Worm (Caenorhabditis elegans) whole organism, L4 larva: ENCODE data around the gene AH10.2.

Source experiments
- F10B5.3 ChIP-seq: sonication (generic microtip); optimal IDR thresholded peaks from 2 replicates; lab custom pipeline; 2016; ENCODE audit warnings: mild to moderate bottlenecking, missing genetic modification characterization, missing compliant biosample characterization
- F44E2.7 ChIP-seq: fragments of 200-800 bp; sonication (Bioruptor generic); IDR thresholded peaks from 2 replicates; pipeline ENCODE4 v2.1.2; 2022; ENCODE audit warnings: missing genetic modification characterization, missing compliant biosample characterization
- R02D3.7 ChIP-seq: fragments of 150-350 bp; sonication (generic microtip); optimal IDR thresholded peaks from 3 replicates; lab custom pipeline; 2014; ENCODE audit warnings: missing biosample characterization, missing genetic modification characterization
- T26A8.4 ChIP-seq: fragments of 200-800 bp; sonication (Bioruptor generic); IDR thresholded peaks from 2 replicates; pipeline ENCODE4 v1.3.6; 2022; ENCODE audit warnings: missing genetic modification characterization, missing compliant biosample characterization
- Y5F2A.4 ChIP-seq: fragments of 200-800 bp; sonication (Bioruptor generic); optimal IDR thresholded peaks from 2 replicates; lab custom pipeline; 2018; ENCODE audit warnings: mild to moderate bottlenecking, missing genetic modification characterization, missing compliant biosample characterization
- Y75B8A.6 ChIP-seq: fragments of 200-800 bp; sonication (Bioruptor generic); IDR thresholded peaks from 2 replicates; pipeline ENCODE4 v1.3.6; 2022; ENCODE audit warnings: missing genetic modification reagents, missing genetic modification characterization, missing compliant biosample characterization
- aha-1 ChIP-seq: fragments of 150-350 bp; peaks from one replicate; lab custom pipeline; 2014; ENCODE audit warnings: missing biosample characterization, missing genetic modification characterization
- ama-1 ChIP-seq: fragments of 150-350 bp; optimal IDR thresholded peaks from 2 replicates; lab custom pipeline; 2014; ENCODE audit warnings: inconsistent platforms, mixed read lengths
- arid-1 ChIP-seq: fragments of 200-800 bp; sonication (Bioruptor generic); conservative IDR thresholded peaks from 2 replicates; pipeline ENCODE4 v1.3.6; 2022; ENCODE audit warnings: missing genetic modification reagents, missing genetic modification characterization, missing compliant biosample characterization
- attf-4 ChIP-seq: sonication (generic microtip); optimal IDR thresholded peaks from 3 replicates; lab custom pipeline; 2017; ENCODE audit warnings: missing biosample characterization, missing genetic modification characterization
- ceh-20 ChIP-seq: fragments of 200-800 bp; sonication (Bioruptor generic); IDR thresholded peaks from 2 replicates; pipeline ENCODE4 v1.3.6; 2022; ENCODE audit warnings: missing genetic modification reagents, missing genetic modification characterization, missing compliant biosample characterization
- ceh-28 ChIP-seq: fragments of 150-350 bp; optimal IDR thresholded peaks from 2 replicates; lab custom pipeline; 2014; ENCODE audit warnings: missing biosample characterization, missing genetic modification reagents, missing genetic modification characterization
- ceh-32 ChIP-seq: sonication (generic microtip); optimal IDR thresholded peaks from 2 replicates; lab custom pipeline; 2016; ENCODE audit warnings: mild to moderate bottlenecking, missing genetic modification characterization, missing compliant biosample characterization; ENCODE audit not compliant: poor library complexity
- ceh-62 ChIP-seq: sonication (generic microtip); optimal IDR thresholded peaks from 2 replicates; lab custom pipeline; 2017; ENCODE audit warnings: missing biosample characterization, missing genetic modification characterization
- ces-1 ChIP-seq: fragments of 150-350 bp; sonication (generic microtip); optimal IDR thresholded peaks from 4 replicates; lab custom pipeline; 2014; ENCODE audit warnings: missing biosample characterization, missing genetic modification reagents, missing genetic modification characterization
- ctbp-1 ChIP-seq: fragments of 200-800 bp; sonication (Bioruptor generic); IDR thresholded peaks from 2 replicates; pipeline ENCODE4 v1.3.6; 2022; ENCODE audit warnings: missing genetic modification reagents, missing genetic modification characterization, missing compliant biosample characterization
- daf-19 ChIP-seq: fragments of 200-800 bp; sonication (Bioruptor generic); conservative IDR thresholded peaks from 2 replicates; pipeline ENCODE4 v1.3.6; 2022; ENCODE audit warnings: missing genetic modification characterization, missing compliant biosample characterization
- daf-8 ChIP-seq: fragments of 200-800 bp; sonication (Bioruptor generic); IDR thresholded peaks from 2 replicates; pipeline ENCODE4 v1.3.6; 2022; ENCODE audit warnings: missing genetic modification characterization, missing compliant biosample characterization
- dmd-8 ChIP-seq: fragments of 200-800 bp; sonication (Bioruptor generic); IDR thresholded peaks from 2 replicates; pipeline ENCODE4 v1.3.6; 2022; ENCODE audit warnings: missing genetic modification characterization, missing compliant biosample characterization
- dmd-9 ChIP-seq: fragments of 200-800 bp; sonication (Bioruptor generic); IDR thresholded peaks from 2 replicates; pipeline ENCODE4 v1.3.6; 2022; ENCODE audit warnings: missing genetic modification reagents, missing genetic modification characterization, missing compliant biosample characterization
- dpl-1 ChIP-seq: fragments of 150-350 bp; optimal IDR thresholded peaks from 2 replicates; lab custom pipeline; 2014; ENCODE audit warnings: missing biosample characterization, missing genetic modification reagents, missing genetic modification characterization
- duxl-1 ChIP-seq: sonication (generic microtip); optimal IDR thresholded peaks from 2 replicates; lab custom pipeline; 2016; ENCODE audit warnings: mild to moderate bottlenecking, missing genetic modification characterization, moderate library complexity, missing compliant biosample characterization; ENCODE audit not compliant: poor library complexity
- dve-1 ChIP-seq: sonication (generic microtip); optimal IDR thresholded peaks from 2 replicates; lab custom pipeline; 2017; ENCODE audit warnings: antibody characterized with exemption, mild to moderate bottlenecking, missing genetic modification characterization, missing compliant biosample characterization; ENCODE audit not compliant: insufficient read depth
- fos-1 ChIP-seq: fragments of 150-350 bp; optimal IDR thresholded peaks from 2 replicates; lab custom pipeline; 2014; ENCODE audit warnings: missing biosample characterization, missing genetic modification characterization
- hif-1 ChIP-seq, 2 experiments: sonication (generic microtip); optimal IDR thresholded peaks; 2 replicates each; lab custom pipeline; 2016 to 2017; ENCODE audit warnings: missing compliant biosample characterization in 2 of 2, missing genetic modification characterization in 2 of 2, missing genetic modification reagents in 2 of 2, missing genotype in 2 of 2, mild to moderate bottlenecking in 1 of 2
- jun-1 ChIP-seq: fragments of 150-350 bp; optimal IDR thresholded peaks from 2 replicates; lab custom pipeline; 2014; ENCODE audit warnings: missing biosample characterization, missing genetic modification reagents, missing genetic modification characterization
- lim-7 ChIP-seq: fragments of 200-800 bp; sonication (Bioruptor generic); IDR thresholded peaks from 2 replicates; pipeline ENCODE4 v1.3.6; 2022; ENCODE audit warnings: missing genetic modification characterization, missing compliant biosample characterization
- lin-13 ChIP-seq: fragments of 150-350 bp; optimal IDR thresholded peaks from 2 replicates; lab custom pipeline; 2014; ENCODE audit warnings: missing biosample characterization, missing genetic modification reagents, missing genetic modification characterization
- lin-39 ChIP-seq: fragments of 150-350 bp; optimal IDR thresholded peaks from 2 replicates; lab custom pipeline; 2014; ENCODE audit warnings: missing biosample characterization, missing genetic modification reagents, missing genetic modification characterization
- madf-5 ChIP-seq, 2 experiments: fragments of 200-800 bp; sonication (Bioruptor generic); IDR thresholded peaks; 2 replicates each; pipeline ENCODE4 v1.3.6; 2022; ENCODE audit warnings: missing compliant biosample characterization in 2 of 2, missing genetic modification characterization in 2 of 2
- mdt-29 ChIP-seq: fragments of 200-800 bp; sonication (Bioruptor generic); IDR thresholded peaks from 2 replicates; pipeline ENCODE4 v1.3.6; 2022; ENCODE audit warnings: missing genetic modification reagents, missing genetic modification characterization, missing compliant biosample characterization
- mxl-2 ChIP-seq: fragments of 200-800 bp; sonication (Bioruptor generic); conservative IDR thresholded peaks from 2 replicates; pipeline ENCODE4 v1.3.6; 2022; ENCODE audit warnings: missing genetic modification reagents, missing genetic modification characterization, missing compliant biosample characterization
- nhr-10 ChIP-seq: fragments of 150-350 bp; optimal IDR thresholded peaks from 2 replicates; lab custom pipeline; 2014; ENCODE audit warnings: missing biosample characterization, missing genetic modification characterization
- nhr-102 ChIP-seq: sonication (generic microtip); optimal IDR thresholded peaks from 2 replicates; lab custom pipeline; 2016; ENCODE audit warnings: mild to moderate bottlenecking, missing genetic modification characterization, moderate library complexity, missing compliant biosample characterization
- nhr-11 ChIP-seq: fragments of 150-350 bp; optimal IDR thresholded peaks from 2 replicates; lab custom pipeline; 2014; ENCODE audit warnings: missing biosample characterization, missing genetic modification characterization
- nhr-41 ChIP-seq: fragments of 200-800 bp; sonication (Bioruptor generic); IDR thresholded peaks from 2 replicates; pipeline ENCODE4 v1.3.6; 2022; ENCODE audit warnings: missing genetic modification reagents, missing genetic modification characterization, missing compliant biosample characterization
- nhr-76 ChIP-seq: fragments of 150-350 bp; optimal IDR thresholded peaks from 2 replicates; lab custom pipeline; 2014; ENCODE audit warnings: missing biosample characterization, missing genetic modification characterization
- pha-4 ChIP-seq, 2 experiments: fragments of 150-350 bp in 1 of 2; fragments of 200-800 bp in 1 of 2; sonication (Bioruptor generic) in 1 of 2; IDR thresholded peaks in 1 of 2; optimal IDR thresholded peaks in 1 of 2; 2 replicates each; pipeline versions ENCODE4 v1.3.6 to Lab custom; 2014 to 2022; ENCODE audit warnings: missing genetic modification characterization in 2 of 2, missing genetic modification reagents in 2 of 2, missing biosample characterization in 1 of 2, missing compliant biosample characterization in 1 of 2
- pqm-1 ChIP-seq: sonication (generic microtip); optimal IDR thresholded peaks from 2 replicates; lab custom pipeline; 2017; ENCODE audit warnings: missing biosample characterization, missing genetic modification characterization
- set-16 ChIP-seq: fragments of 200-800 bp; sonication (Bioruptor generic); IDR thresholded peaks from 2 replicates; pipeline ENCODE4 v1.3.6; 2022; ENCODE audit warnings: missing genetic modification reagents, missing genetic modification characterization, missing compliant biosample characterization
- snpc-1.2 ChIP-seq: fragments of 200-800 bp; sonication (Bioruptor generic); IDR thresholded peaks from 2 replicates; pipeline ENCODE4 v1.3.6; 2022; ENCODE audit warnings: missing genetic modification reagents, missing genetic modification characterization, missing compliant biosample characterization
- spr-3 ChIP-seq: fragments of 200-800 bp; sonication (Bioruptor generic); optimal IDR thresholded peaks from 2 replicates; lab custom pipeline; 2018; ENCODE audit warnings: mild to moderate bottlenecking, missing genetic modification characterization, missing compliant biosample characterization
- tag-97 ChIP-seq: fragments of 200-800 bp; sonication (Bioruptor generic); IDR thresholded peaks from 2 replicates; pipeline ENCODE4 v1.3.6; 2022; ENCODE audit warnings: missing genetic modification characterization, missing compliant biosample characterization
- tra-1 ChIP-seq: fragments of 200-800 bp; sonication (Bioruptor generic); IDR thresholded peaks from 2 replicates; pipeline ENCODE4 v1.3.6; 2022; ENCODE audit warnings: missing genetic modification reagents, missing genetic modification characterization, missing compliant biosample characterization
- unc-130 ChIP-seq: sonication (generic microtip); optimal IDR thresholded peaks from 2 replicates; lab custom pipeline; 2016; ENCODE audit warnings: missing genetic modification reagents, missing genetic modification characterization, missing compliant biosample characterization
- unc-39 ChIP-seq: sonication (generic microtip); optimal IDR thresholded peaks from 2 replicates; lab custom pipeline; 2017; ENCODE audit warnings: missing biosample characterization, missing genetic modification characterization
- unc-62 ChIP-seq, 3 experiments: fragments of 150-350 bp in 1 of 3; sonication (generic microtip); optimal IDR thresholded peaks in 2 of 3; peaks in 1 of 3; 1 replicate in 1 of 3; 2 replicates in 2 of 3; lab custom pipeline; 2014 to 2017; ENCODE audit warnings: missing biosample characterization in 3 of 3, missing genetic modification characterization in 3 of 3, missing genetic modification reagents in 3 of 3, missing genotype in 1 of 3
- zfp-2 ChIP-seq: sonication (generic microtip); optimal IDR thresholded peaks from 2 replicates; lab custom pipeline; 2016; ENCODE audit warnings: mild to moderate bottlenecking, missing genetic modification characterization, missing compliant biosample characterization
- zfp-3 ChIP-seq: fragments of 200-800 bp; sonication (Bioruptor generic); conservative IDR thresholded peaks from 2 replicates; pipeline ENCODE4 v1.3.6; 2022; ENCODE audit warnings: missing genetic modification reagents, missing genetic modification characterization, missing compliant biosample characterization
- zip-2 ChIP-seq: fragments of 150-350 bp; optimal IDR thresholded peaks from 2 replicates; lab custom pipeline; 2014; ENCODE audit warnings: missing biosample characterization, missing genetic modification characterization
- ztf-7 ChIP-seq: fragments of 150-350 bp; optimal IDR thresholded peaks from 2 replicates; lab custom pipeline; 2014; ENCODE audit warnings: missing biosample characterization, missing genetic modification characterization

The AH10.2 gene

DNA sequence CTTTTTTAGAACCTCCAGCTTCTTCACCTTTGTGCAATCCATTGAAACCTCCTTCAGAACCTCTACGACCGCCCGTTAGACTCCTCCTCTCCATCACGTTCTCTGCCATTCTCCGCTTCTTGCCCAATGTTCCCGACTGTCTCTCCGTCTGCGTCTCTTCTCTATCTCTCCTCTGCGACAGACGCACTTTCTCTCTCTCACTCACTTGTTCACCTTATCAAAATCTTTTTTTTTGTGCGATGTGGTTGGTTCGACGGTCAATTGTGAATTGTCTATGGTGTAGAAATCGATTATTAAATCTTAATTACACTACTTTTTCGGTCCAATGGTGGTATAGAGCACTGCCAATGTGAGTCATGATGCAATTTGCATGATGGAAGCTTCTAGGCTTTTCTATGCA is 36.9 kb downstream of the AH10.2 start, which contains the start of gene atfs-1 (continued):
- TF ChIP-seq ceh-28 (no peak), nhr-76 (tag; lab: Kevin White, UChicago) (no peak), dve-1 (tag; lab: Kevin White, UChicago) (peak; percentile 93), Y75B8A.6 (GFP tag; lab: Robert Waterston, UW) (no peak), nhr-10 (tag; lab: Kevin White, UChicago) (no peak), fos-1 (tag; lab: Kevin White, UChicago) (no peak), mdt-29 (GFP tag; lab: Robert Waterston, UW) (no peak), zfp-3 (GFP tag; lab: Robert Waterston, UW) (no peak), lim-7 (GFP tag; lab: Robert Waterston, UW) (no peak), ceh-20 (GFP tag; lab: Robert Waterston, UW) (no peak), duxl-1 (tag; lab: Kevin White, UChicago) (no peak), unc-62 (GFP tag; optimal IDR thresholded peaks at IDR 0.05 in 1 of 2; lab: Kevin White, UChicago) (peak in 1 of 2 experiments; percentile 75), unc-62 (tag; optimal IDR thresholded peaks at IDR 0.05; lab: Kevin White, UChicago) (no peak), ctbp-1 (GFP tag; lab: Robert Waterston, UW) (no peak), madf-5 (GFP tag; IDR thresholded peaks at IDR 0.05; lab: Robert Waterston, UW) (no peak), aha-1 (tag; lab: Kevin White, UChicago) (peak; percentile 35), unc-130 (no peak), nhr-102 (peak; percentile 43), daf-8 (GFP tag; lab: Robert Waterston, UW) (no peak), spr-3 (GFP tag; lab: Kevin White, UChicago) (no peak), tag-97 (GFP tag; lab: Robert Waterston, UW) (no peak), nhr-11 (tag; lab: Kevin White, UChicago) (no peak), ceh-32 (tag; lab: Kevin White, UChicago) (no peak), F44E2.7 (GFP tag; lab: Robert Waterston, UW) (no peak), Y5F2A.4 (no peak), R02D3.7 (tag; lab: Kevin White, UChicago) (no peak), daf-19 (no peak), dmd-9 (GFP tag; lab: Robert Waterston, UW) (no peak), attf-4 (tag; lab: Kevin White, UChicago) (no peak), lin-13 (GFP tag; lab: Kevin White, UChicago) (peak; percentile 14), set-16 (GFP tag; lab: Robert Waterston, UW) (peak; percentile 38), ces-1 (no peak), mxl-2 (GFP tag; lab: Robert Waterston, UW) (no peak), lin-39 (tag; lab: Kevin White, UChicago) (no peak), pqm-1 (peak; percentile 75), zip-2 (tag; lab: Kevin White, UChicago) (no peak), dpl-1 (peak; percentile 50), pha-4 (GFP tag; IDR thresholded peaks at IDR 0.05; lab: Robert Waterston, UW) (0 out of 2 replicates have a peak, but pooled peaks have one; percentile 45), pha-4 (tag; optimal IDR thresholded peaks at IDR 0.05; lab: Kevin White, UChicago) (peak; percentile 57), ama-1 (lab: Kevin White, UChicago) (peak; percentile 79), ztf-7 (tag; lab: Kevin White, UChicago) (no peak), nhr-41 (GFP tag; lab: Robert Waterston, UW) (peak; percentile 13; the same call in 1 of the 2 replicates), unc-39 (tag; lab: Kevin White, UChicago) (no peak), tra-1 (GFP tag; lab: Robert Waterston, UW) (0 out of 2 replicates have a peak, but pooled peaks have one; percentile 24), arid-1 (no peak), ceh-62 (no peak), snpc-1.2 (GFP tag; lab: Robert Waterston, UW) (no peak), F10B5.3 (tag; lab: Kevin White, UChicago) (no peak), zfp-2 (no peak), dmd-8 (GFP tag; lab: Robert Waterston, UW) (no peak), T26A8.4 (GFP tag; lab: Robert Waterston, UW) (peak; percentile 59), hif-1 (tag; optimal IDR thresholded peaks at IDR 0.05; lab: Kevin White, UChicago) (peak in 1 of 2 experiments; percentile 35), jun-1 (tag; lab: Kevin White, UChicago) (no peak)
